Worm (Caenorhabditis elegans) whole organism, L2 larva: Measurements from ENCODE around the gene T01B7.9.
A peak's percentile ranks its signal among the peaks of the same experiment; 100 is the strongest.

Source experiments
- ama-1 ChIP-seq: fragments of 150-350 bp; optimal IDR thresholded peaks from 2 replicates; lab custom pipeline; 2018; ENCODE audit warnings: inconsistent platforms
- ceh-16 ChIP-seq: fragments of 150-350 bp; optimal IDR thresholded peaks from 2 replicates; lab custom pipeline; 2014; ENCODE audit warnings: missing biosample characterization, missing genetic modification characterization
- egl-27 ChIP-seq: sonication (generic microtip); optimal IDR thresholded peaks from 3 replicates; lab custom pipeline; 2017; ENCODE audit warnings: missing biosample characterization, missing genetic modification reagents, missing genetic modification characterization
- lin-13 ChIP-seq: fragments of 150-350 bp; optimal IDR thresholded peaks from 2 replicates; lab custom pipeline; 2014; ENCODE audit warnings: missing biosample characterization, missing genetic modification reagents, missing genetic modification characterization
- lsy-2 ChIP-seq, 2 experiments: fragments of 150-350 bp in 1 of 2; sonication (generic microtip) in 1 of 2; optimal IDR thresholded peaks; 2 replicates each; lab custom pipeline; 2014 to 2017; ENCODE audit warnings: missing biosample characterization in 2 of 2, missing genetic modification characterization in 2 of 2
- mdl-1 ChIP-seq, 2 experiments: fragments of 150-350 bp in 1 of 2; sonication (generic microtip) in 1 of 2; optimal IDR thresholded peaks; 2 replicates each; lab custom pipeline; 2017; ENCODE audit warnings: missing biosample characterization in 2 of 2, missing genetic modification characterization in 2 of 2
- nhr-237 ChIP-seq: fragments of 150-350 bp; optimal IDR thresholded peaks from 2 replicates; lab custom pipeline; 2014; ENCODE audit warnings: missing biosample characterization, missing genetic modification characterization
- sma-3 ChIP-seq: sonication (generic microtip); optimal IDR thresholded peaks from 2 replicates; lab custom pipeline; 2016; ENCODE audit warnings: missing genetic modification reagents, missing genetic modification characterization, missing compliant biosample characterization
- unc-39 ChIP-seq: fragments of 150-350 bp; optimal IDR thresholded peaks from 2 replicates; lab custom pipeline; 2014; ENCODE audit warnings: missing biosample characterization, missing genetic modification characterization
- unc-55 ChIP-seq: fragments of 150-350 bp; sonication (generic microtip); optimal IDR thresholded peaks from 3 replicates; lab custom pipeline; 2014; ENCODE audit warnings: missing biosample characterization, missing genetic modification reagents, missing genetic modification characterization
- unc-62 ChIP-seq: fragments of 150-350 bp; optimal IDR thresholded peaks from 2 replicates; lab custom pipeline; 2014; ENCODE audit warnings: missing biosample characterization, missing genetic modification reagents, missing genetic modification characterization
- zag-1 ChIP-seq: fragments of 150-350 bp; optimal IDR thresholded peaks from 2 replicates; lab custom pipeline; 2014; ENCODE audit warnings: missing biosample characterization, missing genetic modification characterization

DNA sequence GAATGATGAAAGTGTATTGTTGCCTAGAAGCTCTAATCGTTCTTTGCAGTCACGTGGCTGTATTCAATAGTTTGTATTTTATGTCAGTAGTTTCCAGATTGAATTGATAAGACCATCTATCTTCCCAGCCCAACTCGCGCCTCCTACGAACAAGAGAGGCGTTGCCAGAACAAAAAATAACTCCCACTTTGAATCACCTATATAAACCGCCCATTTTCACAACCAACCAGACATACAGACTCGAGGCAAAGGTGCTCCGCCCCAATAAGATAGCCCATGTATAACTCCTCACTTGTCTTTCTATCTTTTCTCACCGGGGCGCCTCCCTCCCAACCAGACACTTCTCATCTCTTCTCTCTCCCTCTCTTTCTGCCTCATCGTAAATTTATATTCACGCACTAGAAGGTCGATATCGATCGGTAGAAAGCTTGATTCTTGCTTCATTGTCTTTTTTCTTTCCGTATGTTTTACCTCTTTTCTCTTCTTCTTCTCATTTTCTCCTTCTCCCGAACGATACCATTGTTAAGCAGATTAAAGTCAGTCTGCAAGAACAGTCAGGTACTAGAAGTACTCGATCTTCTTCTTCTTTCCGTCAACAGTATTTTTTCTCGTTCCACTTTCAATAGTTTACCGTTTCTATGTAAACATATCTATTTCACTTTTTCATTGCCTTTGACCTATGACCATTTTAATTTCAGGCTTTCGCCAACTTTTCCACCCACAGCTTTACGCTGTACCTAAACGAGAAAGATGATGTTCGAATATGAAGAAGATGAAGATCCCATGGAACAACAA is 17.0 kb upstream of the T01B7.9 start, which contains the start of gene mak-1:
- TF ChIP-seq zag-1 (tag; lab: Kevin White, UChicago) = no peak
- no peak for TF ChIP-seq unc-62
- no peak for TF ChIP-seq egl-27 (tag; lab: Kevin White, UChicago)
- TF ChIP-seq sma-3 (GFP tag; lab: Kevin White, UChicago) = no peak
- TF ChIP-seq mdl-1 (tag; optimal IDR thresholded peaks at IDR 0.05; lab: Kevin White, UChicago) = peak; percentile 11 to 28
- TF ChIP-seq lin-13 = peak; percentile 44
- TF ChIP-seq ama-1 (lab: Kevin White, UChicago) = peak; percentile 92
- TF ChIP-seq unc-39 = no peak
- TF ChIP-seq ceh-16 (tag; lab: Kevin White, UChicago) = no peak
- TF ChIP-seq lsy-2 (tag; optimal IDR thresholded peaks at IDR 0.05; lab: Kevin White, UChicago) = no peak
- TF ChIP-seq unc-55 = no peak
- TF ChIP-seq nhr-237 (tag; lab: Kevin White, UChicago) = no peak
